Fruit fly (Drosophila melanogaster): ENCODE results near the gene Rab3-GEF.

DNA sequence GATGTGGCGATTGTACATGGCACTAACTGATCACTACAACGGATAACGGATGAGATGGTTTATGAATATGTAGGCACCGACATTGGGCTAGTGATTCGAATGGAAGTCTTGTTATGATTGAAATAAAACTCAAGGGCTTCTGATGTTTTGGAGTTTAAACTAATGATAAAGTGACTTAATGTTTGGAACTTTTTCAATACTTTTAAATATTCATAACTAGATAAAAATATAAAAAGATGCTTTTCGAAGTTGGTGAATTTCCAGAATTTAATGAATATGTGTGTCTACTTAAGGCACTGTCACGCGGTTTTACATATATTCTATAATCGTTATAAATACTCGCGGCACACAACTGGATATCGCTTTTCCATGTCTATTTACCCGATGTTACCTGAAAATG is 6.5 kb downstream of the Rab3-GEF start, which contains the start of gene CG9072:
- TF ChIP-seq CG33017 (tag; optimal IDR thresholded peaks at IDR 0.05) = no peak
- no peak for TF ChIP-seq tj (GFP tag; optimal IDR thresholded peaks at IDR 0.05)
- TF ChIP-seq kay (GFP tag; ENCODE audit: borderline replicate concordance) = no peak
- TF ChIP-seq CG7101 (tag; optimal IDR thresholded peaks at IDR 0.05) = no peak
- TF ChIP-seq CG1620 (GFP tag; optimal IDR thresholded peaks at IDR 0.05) = no peak
- no peak for TF ChIP-seq Crg-1 (GFP tag; optimal IDR thresholded peaks at IDR 0.05)
- no peak for TF ChIP-seq Clk (GFP tag; optimal IDR thresholded peaks at IDR 0.05)
- TF ChIP-seq toe (GFP tag; optimal IDR thresholded peaks at IDR 0.05) = no peak
- TF ChIP-seq CG14711 (tag; optimal IDR thresholded peaks at IDR 0.05) = no peak
